Worm (Caenorhabditis elegans): ENCODE measurements around the gene C35C5.10.

ce11 chrX:11606815-11607499, 50.9 kb downstream of the C35C5.10 start:
- TF ChIP-seq ref-1 (GFP tag; conservative IDR thresholded peaks at IDR 0.05), result no peak
- TF ChIP-seq flt-1 (GFP tag; IDR thresholded peaks at IDR 0.05), result no peak
- no peak for TF ChIP-seq med-1 (GFP tag; optimal IDR thresholded peaks at IDR 0.05; ENCODE audit: insufficient read depth)
- TF ChIP-seq ztf-23 (GFP tag; IDR thresholded peaks at IDR 0.05), result no peak
- no peak for TF ChIP-seq cog-1 (tag; optimal IDR thresholded peaks at IDR 0.05)
- no peak for TF ChIP-seq ztf-29 (GFP tag; IDR thresholded peaks at IDR 0.05)
- TF ChIP-seq tab-1 (GFP tag; IDR thresholded peaks at IDR 0.05), result no peak

Measured in whole organism, midembryonic.